Fruit fly (Drosophila melanogaster): ENCODE results near the gene P5cr.

DNA sequence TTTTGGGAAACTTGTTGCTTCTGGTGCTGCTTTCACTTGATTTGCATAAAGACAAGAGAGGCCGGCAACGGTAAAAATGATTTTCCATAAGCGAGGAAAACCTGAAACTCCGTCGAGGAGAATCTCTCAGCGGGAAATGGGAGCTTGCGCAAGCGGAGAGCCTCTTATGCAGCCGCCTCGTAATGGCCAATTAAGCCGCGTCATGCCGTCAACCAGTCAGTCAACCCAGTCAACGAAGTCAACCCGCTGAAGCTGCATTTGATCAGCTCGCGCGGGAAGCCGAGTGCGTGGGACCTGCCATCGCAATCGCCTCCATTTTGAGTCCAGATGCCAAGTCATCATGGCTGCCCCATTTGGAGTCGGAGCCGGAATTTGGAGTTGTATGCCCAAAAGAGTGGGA lies 35.6 kb upstream of the P5cr start:
- no peak for TF ChIP-seq Jra (GFP tag; optimal IDR thresholded peaks at IDR 0.05)
- TF ChIP-seq CrebA (GFP tag; optimal IDR thresholded peaks at IDR 0.05; ENCODE audit: borderline replicate concordance) = no peak
- TF ChIP-seq usp (GFP tag; optimal IDR thresholded peaks at IDR 0.05) = no peak
- no peak for TF ChIP-seq brk (GFP tag; optimal IDR thresholded peaks at IDR 0.05)

All from whole organism, wandering third instar larva.